Fruit fly (Drosophila melanogaster): ENCODE results near the gene PolG1.

dm6 chr2L:13813604-13814178 lies 13.9 kb downstream of the PolG1 start, which contains the start of gene Sos:
- TF ChIP-seq psq (optimal IDR thresholded peaks at IDR 0.05) (no peak), EcR (GFP tag; optimal IDR thresholded peaks at IDR 0.05) (no peak), pan (optimal IDR thresholded peaks at IDR 0.05) (no peak), usp (GFP tag; optimal IDR thresholded peaks at IDR 0.05) (no peak), Dll (optimal IDR thresholded peaks at IDR 0.05) (no peak), CG8478 (optimal IDR thresholded peaks at IDR 0.05) (no peak)
